Fruit fly (Drosophila melanogaster) whole organism, embryonic: ENCODE measurements around the gene PCID2.

Source experiments
- ATbp ChIP-seq: fragments of 200-800 bp; sonication (Bioruptor generic); optimal IDR thresholded peaks from 2 replicates; lab custom pipeline; 2017; ENCODE audit warnings: missing biosample characterization, mild to moderate bottlenecking, missing genetic modification characterization, missing genetic modification reagents
- Asciz ChIP-seq: fragments of 200-800 bp; sonication (Bioruptor generic); optimal IDR thresholded peaks from 2 replicates; lab custom pipeline; 2017; ENCODE audit warnings: missing biosample characterization, mild to moderate bottlenecking, missing genetic modification characterization, missing genetic modification reagents
- Atf-2 ChIP-seq: fragments of 200-800 bp; sonication (Bioruptor generic); optimal IDR thresholded peaks from 2 replicates; lab custom pipeline; 2016; ENCODE audit warnings: missing biosample characterization, missing genetic modification characterization
- Atf3 ChIP-seq: fragments of 200-800 bp; sonication (Bioruptor generic); optimal IDR thresholded peaks from 3 replicates; lab custom pipeline; 2016; ENCODE audit warnings: missing biosample characterization, missing genetic modification characterization
- BEAF-32 ChIP-seq: fragments of 200-800 bp; sonication (Bioruptor generic); optimal IDR thresholded peaks from 3 replicates; lab custom pipeline; 2017; ENCODE audit warnings: missing biosample characterization, missing genetic modification characterization, mild to moderate bottlenecking, moderate library complexity, missing genetic modification reagents
- CG10267 ChIP-seq: fragments of 200-800 bp; sonication (Bioruptor generic); optimal IDR thresholded peaks from 2 replicates; lab custom pipeline; 2018; ENCODE audit warnings: missing biosample characterization, mild to moderate bottlenecking, missing genetic modification characterization, moderate library complexity
- CG10543 ChIP-seq: fragments of 200-800 bp; sonication (Bioruptor generic); optimal IDR thresholded peaks from 3 replicates; lab custom pipeline; 2017; ENCODE audit warnings: missing biosample characterization, mild to moderate bottlenecking, missing genetic modification characterization, moderate library complexity
- CG11247 ChIP-seq: fragments of 200-800 bp; sonication (Bioruptor generic); IDR thresholded peaks from 2 replicates; pipeline ENCODE4 v1.3.6; 2022; ENCODE audit warnings: missing biosample characterization, missing genetic modification characterization
- CG12236 ChIP-seq: fragments of 200-800 bp; sonication (Bioruptor generic); optimal IDR thresholded peaks from 2 replicates; lab custom pipeline; 2016; ENCODE audit warnings: missing biosample characterization, missing genetic modification characterization
- CG1233 ChIP-seq: fragments of 200-800 bp; sonication (Bioruptor generic); optimal IDR thresholded peaks from 4 replicates; lab custom pipeline; 2018; ENCODE audit warnings: missing biosample characterization, mild to moderate bottlenecking, missing genetic modification characterization
- CG12391 ChIP-seq: fragments of 200-800 bp; sonication (Bioruptor generic); optimal IDR thresholded peaks from 3 replicates; lab custom pipeline; 2018; ENCODE audit warnings: missing biosample characterization, mild to moderate bottlenecking, missing genetic modification characterization, moderate library complexity
- CG12744 ChIP-seq: fragments of 200-800 bp; sonication (Bioruptor generic); optimal IDR thresholded peaks from 2 replicates; lab custom pipeline; 2016; ENCODE audit warnings: missing biosample characterization, missing genetic modification characterization
- CG13123 ChIP-seq: fragments of 200-800 bp; sonication (Bioruptor generic); optimal IDR thresholded peaks from 2 replicates; lab custom pipeline; 2016; ENCODE audit warnings: missing biosample characterization, missing genetic modification characterization
- CG14667 ChIP-seq: fragments of 200-800 bp; sonication (Bioruptor generic); IDR thresholded peaks from 2 replicates; pipeline ENCODE4 v1.3.6; 2022; ENCODE audit warnings: missing biosample characterization, missing genetic modification characterization
- CG1529 ChIP-seq: fragments of 200-800 bp; sonication (Bioruptor generic); optimal IDR thresholded peaks from 3 replicates; lab custom pipeline; 2018; ENCODE audit warnings: missing biosample characterization, missing genetic modification characterization
- CG17361 ChIP-seq: fragments of 200-800 bp; sonication (Bioruptor generic); IDR thresholded peaks from 3 replicates; pipeline ENCODE4 v1.3.6; 2022; ENCODE audit warnings: missing biosample characterization, missing genetic modification characterization
- CG1792 ChIP-seq: fragments of 200-800 bp; sonication (Bioruptor generic); optimal IDR thresholded peaks from 2 replicates; lab custom pipeline; 2016; ENCODE audit warnings: missing biosample characterization, missing genetic modification characterization
- CG18599 ChIP-seq: fragments of 200-800 bp; sonication (Bioruptor generic); optimal IDR thresholded peaks from 3 replicates; lab custom pipeline; 2017; ENCODE audit warnings: missing biosample characterization, missing genetic modification characterization, mild to moderate bottlenecking, moderate library complexity, missing genetic modification reagents
- CG32532 ChIP-seq: fragments of 200-800 bp; sonication (Bioruptor generic); IDR thresholded peaks from 2 replicates; pipeline ENCODE4 v1.3.6; 2022; ENCODE audit warnings: missing biosample characterization, missing genetic modification characterization
- CG6654 ChIP-seq: fragments of 200-800 bp; sonication (Bioruptor generic); optimal IDR thresholded peaks from 2 replicates; lab custom pipeline; 2017; ENCODE audit warnings: missing biosample characterization, mild to moderate bottlenecking, missing genetic modification characterization
- CG7357 ChIP-seq: fragments of 200-800 bp; sonication (Bioruptor generic); IDR thresholded peaks from 3 replicates; pipeline ENCODE4 v1.3.6; 2022; ENCODE audit warnings: missing biosample characterization, missing genetic modification characterization
- CG7372 ChIP-seq: fragments of 200-800 bp; sonication (Bioruptor generic); IDR thresholded peaks from 2 replicates; pipeline ENCODE4 v1.3.6; 2022; ENCODE audit warnings: missing biosample characterization, missing genetic modification characterization
- CG7963 ChIP-seq: fragments of 200-800 bp; sonication (Bioruptor generic); IDR thresholded peaks from 3 replicates; pipeline ENCODE4 v1.3.6; 2022; ENCODE audit warnings: missing biosample characterization, missing genetic modification characterization; ENCODE audit not compliant: partially characterized antibody
- CG8478 ChIP-seq: fragments of >200 bp; optimal IDR thresholded peaks from 2 replicates; lab custom pipeline; 2018
- CG8944 ChIP-seq: fragments of 200-800 bp; sonication (Bioruptor generic); optimal IDR thresholded peaks from 3 replicates; lab custom pipeline; 2016; ENCODE audit warnings: missing biosample characterization, missing genetic modification characterization
- CG9609 ChIP-seq: fragments of 200-800 bp; sonication (Bioruptor generic); optimal IDR thresholded peaks from 3 replicates; lab custom pipeline; 2016; ENCODE audit warnings: missing biosample characterization, missing genetic modification characterization
- CG9727 ChIP-seq: fragments of 200-800 bp; sonication (Bioruptor generic); optimal IDR thresholded peaks from 3 replicates; lab custom pipeline; 2017; ENCODE audit warnings: missing biosample characterization, mild to moderate bottlenecking, missing genetic modification characterization
- Dip2 ChIP-seq: fragments of 200-800 bp; sonication (Bioruptor generic); IDR thresholded peaks from 2 replicates; pipeline ENCODE4 v1.3.6; 2022; ENCODE audit warnings: missing biosample characterization, missing genetic modification characterization
- Ets65A ChIP-seq: fragments of 200-800 bp; sonication (Bioruptor generic); peaks from one replicate; lab custom pipeline; 2016; ENCODE audit warnings: missing biosample characterization, missing genetic modification characterization
- HLH54F ChIP-seq: fragments of 200-800 bp; sonication (Bioruptor generic); optimal IDR thresholded peaks from 3 replicates; lab custom pipeline; 2016; ENCODE audit warnings: missing biosample characterization, missing genetic modification characterization
- MESR4 ChIP-seq: fragments of 200-800 bp; sonication (Bioruptor generic); optimal IDR thresholded peaks from 2 replicates; lab custom pipeline; 2018; ENCODE audit warnings: missing biosample characterization, mild to moderate bottlenecking, missing genetic modification characterization, moderate library complexity
- Mrtf ChIP-seq: fragments of 200-800 bp; sonication (Bioruptor generic); IDR thresholded peaks from 3 replicates; pipeline ENCODE4 v1.3.6; 2022; ENCODE audit warnings: missing biosample characterization, missing genetic modification characterization
- Nf-YB ChIP-seq: fragments of 200-800 bp; sonication (Bioruptor generic); optimal IDR thresholded peaks from 3 replicates; lab custom pipeline; 2019; ENCODE audit warnings: missing biosample characterization, mild to moderate bottlenecking, missing genetic modification characterization, moderate library complexity
- Trl ChIP-seq, 3 experiments: fragments of >200 bp in 2 of 3; fragments of 200-800 bp in 1 of 3; sonication (Bioruptor generic) in 1 of 3; optimal IDR thresholded peaks; 2 replicates in 1 of 3; 3 replicates in 2 of 3; lab custom pipeline; 2016 to 2017; ENCODE audit warnings: missing biosample characterization in 1 of 3, missing genetic modification characterization in 1 of 3
- ash1 ChIP-seq: fragments of 200-800 bp; sonication (Bioruptor generic); optimal IDR thresholded peaks from 2 replicates; lab custom pipeline; 2018; ENCODE audit warnings: missing biosample characterization, mild to moderate bottlenecking, missing genetic modification characterization
- cas ChIP-seq: fragments of 200-800 bp; sonication (Bioruptor generic); IDR thresholded peaks from 2 replicates; pipeline ENCODE4 v1.3.6; 2022; ENCODE audit warnings: missing biosample characterization, missing genetic modification characterization
- crp ChIP-seq, 2 experiments: fragments of 200-800 bp; sonication (Bioruptor generic); optimal IDR thresholded peaks; 2 replicates in 1 of 2; 3 replicates in 1 of 2; lab custom pipeline; 2017; ENCODE audit warnings: missing biosample characterization in 2 of 2, missing genetic modification characterization in 2 of 2, mild to moderate bottlenecking in 1 of 2, moderate library complexity in 1 of 2
- disco-r ChIP-seq: fragments of 200-800 bp; sonication (Bioruptor generic); optimal IDR thresholded peaks from 2 replicates; lab custom pipeline; 2016; ENCODE audit warnings: missing biosample characterization, missing genetic modification characterization
- fd102C ChIP-seq: fragments of 200-800 bp; sonication (Bioruptor generic); optimal IDR thresholded peaks from 2 replicates; lab custom pipeline; 2018; ENCODE audit warnings: missing biosample characterization, mild to moderate bottlenecking, missing genetic modification characterization, moderate library complexity
- ftz-f1 ChIP-seq: fragments of 200-800 bp; sonication (Bioruptor generic); optimal IDR thresholded peaks from 2 replicates; lab custom pipeline; 2016; ENCODE audit warnings: missing biosample characterization, missing genetic modification characterization
- hkb ChIP-seq, 2 experiments: fragments of 200-800 bp in 1 of 2; fragments of >200 bp in 1 of 2; sonication (Bioruptor generic) in 1 of 2; IDR thresholded peaks in 1 of 2; optimal IDR thresholded peaks in 1 of 2; 2 replicates each; pipeline versions ENCODE4 v1.3.6 to Lab custom; 2017 to 2022; ENCODE audit warnings: missing biosample characterization in 1 of 2, missing genetic modification characterization in 1 of 2
- repo ChIP-seq: fragments of 200-800 bp; sonication (Bioruptor generic); optimal IDR thresholded peaks from 2 replicates; lab custom pipeline; 2016; ENCODE audit warnings: missing biosample characterization, missing genetic modification characterization
- row ChIP-seq: fragments of 200-800 bp; sonication (Bioruptor generic); IDR thresholded peaks from 3 replicates; pipeline ENCODE4 v1.3.6; 2022; ENCODE audit warnings: missing biosample characterization, missing genetic modification characterization
- sima ChIP-seq: fragments of 200-800 bp; sonication (Bioruptor generic); optimal IDR thresholded peaks from 2 replicates; lab custom pipeline; 2016; ENCODE audit warnings: missing biosample characterization, missing genetic modification characterization
- tgo ChIP-seq: fragments of 200-800 bp; sonication (Bioruptor generic); IDR thresholded peaks from 3 replicates; pipeline ENCODE4 v1.3.6; 2022; ENCODE audit warnings: missing biosample characterization, missing genetic modification characterization
- trh ChIP-seq: fragments of 200-800 bp; sonication (Bioruptor generic); optimal IDR thresholded peaks from 2 replicates; lab custom pipeline; 2016; ENCODE audit warnings: missing biosample characterization, missing genetic modification characterization
- unc-4 ChIP-seq: fragments of 200-800 bp; sonication (Bioruptor generic); IDR thresholded peaks from 2 replicates; pipeline ENCODE4 v1.3.6; 2022; ENCODE audit warnings: missing biosample characterization, missing genetic modification characterization; ENCODE audit not compliant: partially characterized antibody
- vnd ChIP-seq: fragments of 200-800 bp; sonication (Bioruptor generic); IDR thresholded peaks from 3 replicates; pipeline ENCODE4 v1.3.6; 2022; ENCODE audit warnings: missing biosample characterization, missing genetic modification characterization; ENCODE audit not compliant: partially characterized antibody
- zen ChIP-seq: fragments of 200-800 bp; sonication (Bioruptor generic); optimal IDR thresholded peaks from 3 replicates; lab custom pipeline; 2018; ENCODE audit warnings: missing biosample characterization, mild to moderate bottlenecking, missing genetic modification characterization, moderate library complexity

Gene PCID2

dm6 chr3L:11587720-11588580 lies 38.3 kb upstream of the PCID2 start, which contains the start of gene rt (continued):
- TF ChIP-seq hkb (optimal IDR thresholded peaks at IDR 0.05; lab: Kevin White, UChicago) (no peak), hkb (GFP tag; IDR thresholded peaks at IDR 0.05; lab: Robert Waterston, UW) (peak; percentile 70), ash1 (GFP tag; lab: Kevin White, UChicago) (no peak), CG1233 (GFP tag; lab: Kevin White, UChicago) (peak; percentile 22), CG11247 (GFP tag; lab: Robert Waterston, UW) (no peak), Asciz (GFP tag; lab: Kevin White, UChicago) (peak; percentile 24), CG14667 (no peak), Trl (optimal IDR thresholded peaks at IDR 0.05; lab: Kevin White, UChicago) (no peak), Trl (GFP tag; optimal IDR thresholded peaks at IDR 0.05; lab: Kevin White, UChicago) (peak; percentile 39), trh (GFP tag; lab: Kevin White, UChicago) (no peak), CG8944 (no peak), CG10543 (GFP tag; lab: Kevin White, UChicago) (no peak), Nf-YB (GFP tag; lab: Kevin White, UChicago) (peak; percentile 29), ATbp (GFP tag; lab: Kevin White, UChicago) (peak; percentile 61), cas (GFP tag; lab: Robert Waterston, UW) (no peak), CG10267 (peak; percentile 62), Mrtf (GFP tag; lab: Robert Waterston, UW) (peak; percentile 30; the same call in 1 of the 3 replicates), CG9727 (GFP tag; lab: Kevin White, UChicago) (peak; percentile 64), MESR4 (GFP tag; lab: Kevin White, UChicago) (no peak), row (GFP tag; lab: Robert Waterston, UW) (peak; percentile 88), CG8478 (lab: Kevin White, UChicago) (no peak), BEAF-32 (GFP tag; lab: Kevin White, UChicago) (no peak), Atf3 (GFP tag; lab: Kevin White, UChicago) (peak; percentile 2), crp (GFP tag; optimal IDR thresholded peaks at IDR 0.05; lab: Kevin White, UChicago) (no peak), Atf-2 (GFP tag; lab: Kevin White, UChicago) (peak; percentile 16), ftz-f1 (GFP tag; lab: Kevin White, UChicago) (no peak), sima (no peak), CG7963 (no peak), CG9609 (GFP tag; lab: Kevin White, UChicago) (no peak), fd102C (GFP tag; lab: Kevin White, UChicago) (no peak), CG13123 (GFP tag; lab: Kevin White, UChicago) (no peak), tgo (no peak), CG7372 (GFP tag; lab: Robert Waterston, UW) (no peak), CG7357 (no peak), CG12391 (peak; percentile 59), CG12236 (GFP tag; lab: Kevin White, UChicago) (no peak), CG12744 (GFP tag; lab: Kevin White, UChicago) (no peak), CG1792 (no peak), unc-4 (GFP tag; lab: Robert Waterston, UW) (no peak), disco-r (GFP tag; lab: Kevin White, UChicago) (no peak), vnd (GFP tag; lab: Robert Waterston, UW) (no peak), CG17361 (GFP tag; lab: Robert Waterston, UW) (peak; percentile 68), CG18599 (no peak), CG6654 (no peak), CG32532 (GFP tag; lab: Robert Waterston, UW) (peak; percentile 32; the same call in 1 of the 2 replicates), zen (tag; lab: Kevin White, UChicago) (peak; percentile 6), HLH54F (GFP tag; lab: Kevin White, UChicago) (no peak), CG1529 (peak; percentile 56), Dip2 (GFP tag; lab: Robert Waterston, UW) (no peak), repo (no peak), Ets65A (GFP tag; lab: Kevin White, UChicago) (peak; percentile 23)
